Fruit fly (Drosophila melanogaster): ENCODE data around the gene Tektin-C.
A peak's percentile ranks its signal among the peaks of the same experiment; 100 is the strongest.

Gene Tektin-C

dm6 chr3L:5770817-5771425 lies 25.4 kb downstream of the Tektin-C start (continued):
- peak; percentile 90 for TF ChIP-seq lilli (GFP tag; optimal IDR thresholded peaks at IDR 0.05)
- peak; percentile 64 for TF ChIP-seq CG32767 (GFP tag; IDR thresholded peaks at IDR 0.05)
- TF ChIP-seq CG5953 (GFP tag; IDR thresholded peaks at IDR 0.05), result peak; percentile 31; the same call in 1 of the 2 replicates
- peak; percentile 80 for TF ChIP-seq CG10979 (tag; optimal IDR thresholded peaks at IDR 0.05)
- TF ChIP-seq CG12659 (GFP tag; optimal IDR thresholded peaks at IDR 0.05), result peak; percentile 93
- TF ChIP-seq CG1233 (GFP tag; optimal IDR thresholded peaks at IDR 0.05), result peak; percentile 87
- peak; percentile 57; the same call in 1 of the 2 replicates for TF ChIP-seq CG31224 (GFP tag; IDR thresholded peaks at IDR 0.05)
- peak; percentile 81 for TF ChIP-seq Sry-β (GFP tag; optimal IDR thresholded peaks at IDR 0.05)
- no peak for TF ChIP-seq jigr1 (GFP tag; IDR thresholded peaks at IDR 0.05)
- peak; percentile 44 for TF ChIP-seq CG3065 (GFP tag; optimal IDR thresholded peaks at IDR 0.05)
- TF ChIP-seq slou (GFP tag; optimal IDR thresholded peaks at IDR 0.05), result peak; percentile 87
- peak; percentile 68 for TF ChIP-seq CG14014 (GFP tag; IDR thresholded peaks at IDR 0.05)
- TF ChIP-seq CG3163 (GFP tag; optimal IDR thresholded peaks at IDR 0.05), result peak; percentile 60
- peak; percentile 58 for TF ChIP-seq CG10431 (GFP tag; optimal IDR thresholded peaks at IDR 0.05)
- TF ChIP-seq caup (GFP tag; optimal IDR thresholded peaks at IDR 0.05; ENCODE audit: severe bottlenecking), result peak; percentile 88
- 0 out of 3 replicates have a peak, but pooled peaks have one; percentile 23 for TF ChIP-seq CG2199 (GFP tag; IDR thresholded peaks at IDR 0.05)
- TF ChIP-seq Lpt (GFP tag; optimal IDR thresholded peaks at IDR 0.05), result no peak
- peak; percentile 77; the same call in 1 of the 2 replicates for TF ChIP-seq Drgx (GFP tag; IDR thresholded peaks at IDR 0.05)
- TF ChIP-seq Meics (GFP tag; optimal IDR thresholded peaks at IDR 0.05), result peak; percentile 89
- TF ChIP-seq CG16813 (GFP tag; IDR thresholded peaks at IDR 0.05; ENCODE audit: partially characterized antibody), result no peak
- TF ChIP-seq ATbp (GFP tag; optimal IDR thresholded peaks at IDR 0.05), result no peak
- no peak for TF ChIP-seq Kr (GFP tag; optimal IDR thresholded peaks at IDR 0.05)
- TF ChIP-seq CG12942 (GFP tag; optimal IDR thresholded peaks at IDR 0.05), result peak; percentile 59
- TF ChIP-seq CG2129 (GFP tag; IDR thresholded peaks at IDR 0.05; ENCODE audit: partially characterized antibody), result no peak
- peak; percentile 70 for TF ChIP-seq pros (GFP tag; optimal IDR thresholded peaks at IDR 0.05)
- TF ChIP-seq pum (GFP tag; optimal IDR thresholded peaks at IDR 0.05), result peak; percentile 79
- peak; percentile 80 for TF ChIP-seq E2f1 (GFP tag; IDR thresholded peaks at IDR 0.05)
- TF ChIP-seq Optix (GFP tag; IDR thresholded peaks at IDR 0.05), result no peak
- TF ChIP-seq dan (GFP tag; IDR thresholded peaks at IDR 0.05), result no peak
- TF ChIP-seq CG11398 (GFP tag; optimal IDR thresholded peaks at IDR 0.05), result peak; percentile 62
- TF ChIP-seq Dfd (GFP tag; optimal IDR thresholded peaks at IDR 0.05), result no peak
- peak; percentile 63 for TF ChIP-seq disco-r (GFP tag; optimal IDR thresholded peaks at IDR 0.05)
- TF ChIP-seq btn (GFP tag; optimal IDR thresholded peaks at IDR 0.05), result peak; percentile 49
- TF ChIP-seq NC2α (GFP tag; optimal IDR thresholded peaks at IDR 0.05), result peak; percentile 63
- peak; percentile 84 for TF ChIP-seq Dip3 (GFP tag; optimal IDR thresholded peaks at IDR 0.05)
- no peak for TF ChIP-seq sim (GFP tag; IDR thresholded peaks at IDR 0.05)
- peak; percentile 64 for TF ChIP-seq repo (GFP tag; optimal IDR thresholded peaks at IDR 0.05)
- TF ChIP-seq CG6854 (GFP tag; optimal IDR thresholded peaks at IDR 0.05), result peak; percentile 67
- no peak for TF ChIP-seq gsb-n (tag; optimal IDR thresholded peaks at IDR 0.05)
- TF ChIP-seq ara (GFP tag; IDR thresholded peaks at IDR 0.05), result no peak; the same call in 1 of the 2 replicates
- no peak for TF ChIP-seq Doc3 (GFP tag; IDR thresholded peaks at IDR 0.05; ENCODE audit: partially characterized antibody)
- TF ChIP-seq ham (GFP tag; IDR thresholded peaks at IDR 0.05), result no peak
- peak; percentile 64 for TF ChIP-seq dm (GFP tag; optimal IDR thresholded peaks at IDR 0.05)
- TF ChIP-seq Nf-YA (GFP tag; IDR thresholded peaks at IDR 0.05), result 0 out of 2 replicates have a peak, but pooled peaks have one; percentile 10
- TF ChIP-seq ato (GFP tag; IDR thresholded peaks at IDR 0.05; ENCODE audit: partially characterized antibody), result no peak
- TF ChIP-seq chn (GFP tag; optimal IDR thresholded peaks at IDR 0.05), result peak; percentile 81
- TF ChIP-seq Ada2b (GFP tag; IDR thresholded peaks at IDR 0.05), result peak; percentile 73
- TF ChIP-seq CG7963 (GFP tag; IDR thresholded peaks at IDR 0.05; ENCODE audit: partially characterized antibody), result no peak
- TF ChIP-seq Stat92E (GFP tag; optimal IDR thresholded peaks at IDR 0.05), result peak in 1 of 3 experiments; percentile 19
- TF ChIP-seq ftz-f1 (GFP tag; optimal IDR thresholded peaks at IDR 0.05), result peak; percentile 16

All from whole organism, embryonic.